Fruit fly (Drosophila melanogaster): ENCODE measurements around the gene RanBP3.

RanBP3 gene

dm6 chr3R:23783961-23784360, 31.3 kb upstream of the RanBP3 start (continued):
- TF ChIP-seq CG4360 (GFP tag; IDR thresholded peaks at IDR 0.05), result no peak
- TF ChIP-seq HHEX (GFP tag; optimal IDR thresholded peaks at IDR 0.05), result peak; percentile 47
- TF ChIP-seq crol (GFP tag; IDR thresholded peaks at IDR 0.05), result no peak
- TF ChIP-seq CG12391 (tag; optimal IDR thresholded peaks at IDR 0.05), result peak; percentile 81
- no peak for TF ChIP-seq inv (GFP tag; IDR thresholded peaks at IDR 0.05; ENCODE audit: partially characterized antibody)
- no peak for TF ChIP-seq bigmax (GFP tag; optimal IDR thresholded peaks at IDR 0.05)
- TF ChIP-seq CG32772 (GFP tag; IDR thresholded peaks at IDR 0.05), result peak; percentile 65
- TF ChIP-seq gsb (GFP tag; IDR thresholded peaks at IDR 0.05), result no peak
- no peak for TF ChIP-seq fu2 (GFP tag; optimal IDR thresholded peaks at IDR 0.05)
- TF ChIP-seq CkIIα-i1 (GFP tag; IDR thresholded peaks at IDR 0.05), result no peak
- no peak for TF ChIP-seq ash1 (GFP tag; optimal IDR thresholded peaks at IDR 0.05)
- TF ChIP-seq disco-r (GFP tag; optimal IDR thresholded peaks at IDR 0.05), result peak; percentile 14
- TF ChIP-seq croc (GFP tag; conservative IDR thresholded peaks at IDR 0.05), result peak; percentile 72
- peak; percentile 85 for TF ChIP-seq CG33557 (GFP tag; optimal IDR thresholded peaks at IDR 0.05)
- TF ChIP-seq CG8281 (tag; optimal IDR thresholded peaks at IDR 0.05), result peak; percentile 32
- peak in 1 of 3 experiments; percentile 91 for TF ChIP-seq lola (GFP tag; optimal IDR thresholded peaks at IDR 0.05)
- peak; percentile 82 for TF ChIP-seq CG11504 (tag; optimal IDR thresholded peaks at IDR 0.05)
- TF ChIP-seq CG8290 (GFP tag; optimal IDR thresholded peaks at IDR 0.05), result peak; percentile 40
- TF ChIP-seq CG8290 (tag; optimal IDR thresholded peaks at IDR 0.05), result no peak
- TF ChIP-seq sens (GFP tag), result peak; percentile 97
- TF ChIP-seq CG1792 (GFP tag; optimal IDR thresholded peaks at IDR 0.05), result no peak
- no peak for TF ChIP-seq pfk (GFP tag; optimal IDR thresholded peaks at IDR 0.05)
- TF ChIP-seq nom (GFP tag; optimal IDR thresholded peaks at IDR 0.05), result peak; percentile 72
- TF ChIP-seq CG7786 (GFP tag; optimal IDR thresholded peaks at IDR 0.05), result peak; percentile 48
- TF ChIP-seq HmgZ (tag; optimal IDR thresholded peaks at IDR 0.05), result no peak
- no peak for TF ChIP-seq CG17612 (GFP tag; IDR thresholded peaks at IDR 0.05)
- TF ChIP-seq mirr (GFP tag; optimal IDR thresholded peaks at IDR 0.05), result no peak
- TF ChIP-seq CG11093 (GFP tag; IDR thresholded peaks at IDR 0.05), result peak; percentile 65; the same call in 2 of the 3 replicates
- peak; percentile 25 for TF ChIP-seq CG4282 (GFP tag; optimal IDR thresholded peaks at IDR 0.05)
- TF ChIP-seq Elba2 (GFP tag; optimal IDR thresholded peaks at IDR 0.05), result no peak
- TF ChIP-seq CG42726 (GFP tag; IDR thresholded peaks at IDR 0.05; ENCODE audit: partially characterized antibody), result no peak
- peak; percentile 60 for TF ChIP-seq ttk (GFP tag; IDR thresholded peaks at IDR 0.05)
- peak; percentile 53 to 63 for TF ChIP-seq dpn (GFP tag; optimal IDR thresholded peaks at IDR 0.05)
- peak; percentile 90 for TF ChIP-seq Oli (tag; optimal IDR thresholded peaks at IDR 0.05)
- no peak for TF ChIP-seq dimm (GFP tag; IDR thresholded peaks at IDR 0.05)
- peak; percentile 37 for TF ChIP-seq Antp (GFP tag; optimal IDR thresholded peaks at IDR 0.05)
- TF ChIP-seq cwo (GFP tag; optimal IDR thresholded peaks at IDR 0.05), result peak; percentile 43
- no peak for TF ChIP-seq kni (GFP tag; optimal IDR thresholded peaks at IDR 0.05)
- peak; percentile 79 for TF ChIP-seq Sox100B (GFP tag; optimal IDR thresholded peaks at IDR 0.05)
- no peak for TF ChIP-seq CG7928 (GFP tag; optimal IDR thresholded peaks at IDR 0.05)
- peak; percentile 43 for TF ChIP-seq CG17568 (GFP tag; optimal IDR thresholded peaks at IDR 0.05)
- TF ChIP-seq sna (GFP tag; IDR thresholded peaks at IDR 0.05; ENCODE audit: partially characterized antibody), result no peak
- TF ChIP-seq Tbp (GFP tag; optimal IDR thresholded peaks at IDR 0.05), result no peak
- TF ChIP-seq CG7745 (tag; optimal IDR thresholded peaks at IDR 0.05), result no peak
- TF ChIP-seq trh (GFP tag; optimal IDR thresholded peaks at IDR 0.05), result peak; percentile 49
- no peak for TF ChIP-seq CG7987 (GFP tag; optimal IDR thresholded peaks at IDR 0.05)
- peak; percentile 76 for TF ChIP-seq Chrac-16 (GFP tag; optimal IDR thresholded peaks at IDR 0.05)
- peak; percentile 89 for TF ChIP-seq Ssrp (tag; optimal IDR thresholded peaks at IDR 0.05)
- TF ChIP-seq CG2202 (tag; optimal IDR thresholded peaks at IDR 0.05), result peak; percentile 81
- TF ChIP-seq CG17328 (GFP tag; IDR thresholded peaks at IDR 0.05), result peak; percentile 67
- peak; percentile 37 for TF ChIP-seq CG12155 (GFP tag; optimal IDR thresholded peaks at IDR 0.05)
